Fruit fly (Drosophila melanogaster) S2 (cell line): ENCODE data around the gene opm.

ENCODE experiments used
- CG8478 ChIP-seq: fragments of >200 bp; optimal IDR thresholded peaks from 2 replicates; lab custom pipeline; 2018
- CTCF ChIP-seq, 2 experiments: fragments of >200 bp; optimal IDR thresholded peaks; 2 replicates each; lab custom pipeline; 2018

DNA sequence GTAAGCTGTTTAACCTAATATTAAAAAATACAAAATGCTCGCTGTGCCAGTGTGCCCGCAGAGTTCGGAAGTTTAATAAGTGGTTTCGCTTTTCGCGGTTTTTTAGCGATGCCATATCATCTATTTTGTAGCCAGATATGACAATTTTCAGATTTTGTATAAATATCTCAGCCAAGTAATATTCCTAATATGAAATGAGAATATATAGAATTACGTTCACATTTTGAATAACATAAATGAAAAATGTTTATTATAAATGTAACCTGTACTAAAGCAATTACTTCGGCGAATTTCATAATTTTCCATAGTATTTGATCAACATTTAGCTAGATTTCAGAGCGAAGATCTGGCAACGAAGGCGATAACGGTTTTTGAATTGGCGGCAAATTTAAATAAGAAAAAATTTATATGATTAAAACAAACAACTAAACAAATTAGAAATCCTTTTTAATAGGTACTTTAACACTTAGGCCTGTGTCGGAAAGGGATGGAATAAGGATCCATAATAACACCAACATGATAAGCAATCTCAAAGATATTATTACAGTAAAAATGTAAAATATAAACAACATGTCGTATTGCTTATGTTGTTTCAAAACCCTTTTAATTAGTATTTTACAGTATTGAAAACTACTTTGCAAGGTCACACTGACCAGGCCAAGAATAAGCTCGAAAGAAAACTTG is at the start of gene opm, which contains the start of gene dob:
- TF ChIP-seq CG8478 (lab: Kevin White, UChicago), result no peak
- no peak for TF ChIP-seq CTCF (optimal IDR thresholded peaks at IDR 0.05; lab: Kevin White, UChicago)
